Worm (Caenorhabditis elegans) whole organism, L1 larva: ENCODE results near the gene C09H5.7.

ENCODE experiments used
- C04F5.9 ChIP-seq: sonication (generic microtip); optimal IDR thresholded peaks from 2 replicates; lab custom pipeline; 2016; ENCODE audit warnings: missing genetic modification characterization, missing compliant biosample characterization
- ama-1 ChIP-seq: fragments of 150-350 bp; optimal IDR thresholded peaks from 2 replicates; lab custom pipeline; 2014
- blmp-1 ChIP-seq: fragments of 150-350 bp; optimal IDR thresholded peaks from 2 replicates; lab custom pipeline; 2014; ENCODE audit warnings: missing biosample characterization, missing genetic modification characterization
- ceh-8 ChIP-seq: fragments of 200-800 bp; sonication (Bioruptor generic); optimal IDR thresholded peaks from 2 replicates; lab custom pipeline; 2018; ENCODE audit warnings: mild to moderate bottlenecking, missing genetic modification characterization, moderate library complexity, missing compliant biosample characterization
- ceh-82 ChIP-seq, 3 experiments: fragments of 150-350 bp in 1 of 3; sonication (generic microtip) in 2 of 3; optimal IDR thresholded peaks; 2 replicates each; lab custom pipeline; 2014 to 2017; ENCODE audit warnings: missing biosample characterization in 3 of 3, missing genetic modification characterization in 3 of 3
- ceh-90 ChIP-seq: sonication (generic microtip); optimal IDR thresholded peaks from 2 replicates; lab custom pipeline; 2016; ENCODE audit warnings: missing genetic modification characterization, missing compliant biosample characterization
- dpl-1 ChIP-seq, 3 experiments: fragments of 150-350 bp in 2 of 3; sonication (generic microtip) in 1 of 3; optimal IDR thresholded peaks; 2 replicates each; lab custom pipeline; 2014 to 2017; ENCODE audit warnings: missing biosample characterization in 3 of 3, missing genetic modification characterization in 3 of 3, missing genetic modification reagents in 3 of 3
- dsc-1 ChIP-seq: sonication (generic microtip); optimal IDR thresholded peaks from 2 replicates; lab custom pipeline; 2016; ENCODE audit warnings: mild to moderate bottlenecking, missing genetic modification characterization, missing compliant biosample characterization
- efl-3 ChIP-seq: fragments of 200-800 bp; sonication (Bioruptor generic); optimal IDR thresholded peaks from 2 replicates; lab custom pipeline; 2018; ENCODE audit warnings: mild to moderate bottlenecking, missing genetic modification characterization, missing compliant biosample characterization
- elt-3 ChIP-seq, 6 experiments: fragments of 150-350 bp in 1 of 6; sonication (generic microtip); optimal IDR thresholded peaks; 2 replicates each; lab custom pipeline; 2017 to 2018; ENCODE audit warnings: missing biosample characterization in 6 of 6, missing genetic modification characterization in 6 of 6, inconsistent platforms in 1 of 6
- ets-5 ChIP-seq: fragments of 200-800 bp; sonication (Bioruptor generic); IDR thresholded peaks from 2 replicates; pipeline ENCODE4 v1.3.6; 2022; ENCODE audit warnings: missing genetic modification characterization, missing compliant biosample characterization
- grh-1 ChIP-seq: fragments of 200-800 bp; sonication (Bioruptor generic); IDR thresholded peaks from 2 replicates; pipeline ENCODE4 v1.3.6; 2022; ENCODE audit warnings: missing genetic modification reagents, missing genetic modification characterization, missing compliant biosample characterization
- hlh-4 ChIP-seq: sonication (generic microtip); optimal IDR thresholded peaks from 2 replicates; lab custom pipeline; 2016; ENCODE audit warnings: mild to moderate bottlenecking, missing genetic modification characterization, missing compliant biosample characterization
- irx-1 ChIP-seq: sonication (generic microtip); optimal IDR thresholded peaks from 2 replicates; lab custom pipeline; 2016; ENCODE audit warnings: missing genetic modification characterization, missing compliant biosample characterization
- isw-1 ChIP-seq: fragments of 200-800 bp; sonication (Bioruptor generic); IDR thresholded peaks from 2 replicates; pipeline ENCODE4 v1.3.6; 2022; ENCODE audit warnings: missing genetic modification characterization, missing compliant biosample characterization
- lin-35 ChIP-seq, 2 experiments: fragments of 150-350 bp; optimal IDR thresholded peaks; 2 replicates each; lab custom pipeline; 2014; ENCODE audit warnings: missing biosample characterization in 2 of 2, missing genetic modification characterization in 2 of 2, missing genetic modification reagents in 2 of 2
- lin-39 ChIP-seq: fragments of 150-350 bp; optimal IDR thresholded peaks from 2 replicates; lab custom pipeline; 2014; ENCODE audit warnings: missing biosample characterization, missing genetic modification reagents, missing genetic modification characterization
- mep-1 ChIP-seq: fragments of 150-350 bp; optimal IDR thresholded peaks from 2 replicates; lab custom pipeline; 2014; ENCODE audit warnings: missing biosample characterization, missing genetic modification characterization
- nhr-12 ChIP-seq: sonication (generic microtip); optimal IDR thresholded peaks from 2 replicates; lab custom pipeline; 2017; ENCODE audit warnings: missing biosample characterization, missing genetic modification characterization
- nhr-19 ChIP-seq: fragments of 200-800 bp; sonication (Bioruptor generic); conservative IDR thresholded peaks from 2 replicates; pipeline ENCODE4 v1.3.6; 2022; ENCODE audit warnings: missing genetic modification characterization, missing compliant biosample characterization
- nhr-20 ChIP-seq: sonication (generic microtip); optimal IDR thresholded peaks from 2 replicates; lab custom pipeline; 2016; ENCODE audit warnings: mild to moderate bottlenecking, missing genetic modification characterization, missing compliant biosample characterization
- nhr-237 ChIP-seq: fragments of 150-350 bp; optimal IDR thresholded peaks from 2 replicates; lab custom pipeline; 2014; ENCODE audit warnings: missing biosample characterization, missing genetic modification characterization
- nhr-28 ChIP-seq: fragments of 150-350 bp; optimal IDR thresholded peaks from 2 replicates; lab custom pipeline; 2014; ENCODE audit warnings: missing biosample characterization, missing genetic modification characterization
- nhr-47 ChIP-seq: sonication (generic microtip); optimal IDR thresholded peaks from 2 replicates; lab custom pipeline; 2016; ENCODE audit warnings: mild to moderate bottlenecking, missing genetic modification characterization, moderate library complexity, missing compliant biosample characterization
- nhr-71 ChIP-seq: sonication (generic microtip); optimal IDR thresholded peaks from 2 replicates; lab custom pipeline; 2016; ENCODE audit warnings: mild to moderate bottlenecking, missing genetic modification characterization, moderate library complexity, missing compliant biosample characterization
- nhr-76 ChIP-seq: sonication (generic microtip); optimal IDR thresholded peaks from 2 replicates; lab custom pipeline; 2017; ENCODE audit warnings: missing biosample characterization, missing genetic modification characterization
- nhr-85 ChIP-seq: sonication (generic microtip); peaks from one replicate; lab custom pipeline; 2016; ENCODE audit warnings: missing genetic modification characterization, inconsistent platforms, missing compliant biosample characterization
- nhr-90 ChIP-seq: sonication (generic microtip); optimal IDR thresholded peaks from 2 replicates; lab custom pipeline; 2016; ENCODE audit warnings: mild to moderate bottlenecking, missing genetic modification characterization, missing compliant biosample characterization; ENCODE audit not compliant: poor library complexity
- pax-3 ChIP-seq: fragments of 200-800 bp; sonication (Bioruptor generic); optimal IDR thresholded peaks from 2 replicates; lab custom pipeline; 2018; ENCODE audit warnings: mild to moderate bottlenecking, missing genetic modification characterization, moderate library complexity, missing compliant biosample characterization
- pqm-1 ChIP-seq: sonication (generic microtip); optimal IDR thresholded peaks from 3 replicates; lab custom pipeline; 2017; ENCODE audit warnings: missing biosample characterization, missing genetic modification characterization
- rnt-1 ChIP-seq: sonication (generic microtip); optimal IDR thresholded peaks from 2 replicates; lab custom pipeline; 2016; ENCODE audit warnings: mild to moderate bottlenecking, missing genetic modification characterization, moderate library complexity, missing compliant biosample characterization
- snpc-4 ChIP-seq: fragments of 150-350 bp; optimal IDR thresholded peaks from 2 replicates; lab custom pipeline; 2014; ENCODE audit warnings: missing biosample characterization, missing genetic modification characterization
- snu-23 ChIP-seq: sonication (generic microtip); optimal IDR thresholded peaks from 2 replicates; lab custom pipeline; 2016; ENCODE audit warnings: missing genetic modification characterization, missing compliant biosample characterization
- sptf-1 ChIP-seq: fragments of 150-350 bp; optimal IDR thresholded peaks from 2 replicates; lab custom pipeline; 2014; ENCODE audit warnings: missing biosample characterization, missing genetic modification characterization
- tlp-1 ChIP-seq: fragments of 150-350 bp; optimal IDR thresholded peaks from 2 replicates; lab custom pipeline; 2014; ENCODE audit warnings: missing biosample characterization, missing genetic modification characterization
- unc-86 ChIP-seq: sonication (generic microtip); optimal IDR thresholded peaks from 2 replicates; lab custom pipeline; 2016; ENCODE audit warnings: missing genetic modification characterization, missing compliant biosample characterization
- unc-98 ChIP-seq: fragments of 200-800 bp; sonication (Bioruptor generic); IDR thresholded peaks from 2 replicates; pipeline ENCODE4 v1.3.6; 2022; ENCODE audit warnings: missing genetic modification characterization, missing compliant biosample characterization
- vab-15 ChIP-seq: sonication (generic microtip); optimal IDR thresholded peaks from 2 replicates; lab custom pipeline; 2017; ENCODE audit warnings: missing genotype, mild to moderate bottlenecking, missing genetic modification characterization, missing compliant biosample characterization
- zip-4 ChIP-seq: fragments of 200-800 bp; sonication (Bioruptor generic); optimal IDR thresholded peaks from 2 replicates; lab custom pipeline; 2018; ENCODE audit warnings: mild to moderate bottlenecking, missing genetic modification characterization, moderate library complexity, missing compliant biosample characterization

C09H5.7 gene

DNA sequence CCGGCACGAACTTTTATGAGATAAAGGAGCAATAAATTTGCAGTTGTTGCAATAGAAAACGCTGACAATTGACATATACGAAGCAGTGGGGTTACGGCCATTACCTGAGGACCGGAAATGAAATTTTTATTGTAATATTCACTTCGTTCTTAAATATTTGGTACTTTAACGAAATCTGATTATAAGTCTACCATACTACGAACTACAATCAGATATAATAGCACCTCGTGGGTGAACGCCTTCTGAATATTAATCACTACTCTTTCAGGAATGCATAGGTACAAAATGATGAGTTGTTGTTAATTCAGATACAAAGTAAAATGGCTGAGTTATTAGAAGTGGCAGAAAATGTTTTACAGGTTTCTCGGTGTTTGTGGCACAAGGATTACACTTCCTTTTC lies 7.3 kb upstream of the C09H5.7 start, which contains the start of gene str-129:
TSS of gene str-129 (minus strand) at position 101 of the 400 bp plus-strand sequence.
- no peak for TF ChIP-seq tlp-1 (tag; lab: Kevin White, UChicago)
- TF ChIP-seq dsc-1 (tag; lab: Kevin White, UChicago): no peak
- no peak for TF ChIP-seq elt-3 (tag; optimal IDR thresholded peaks at IDR 0.05; lab: Kevin White, UChicago)
- no peak for TF ChIP-seq snpc-4
- no peak for TF ChIP-seq nhr-47 (tag; lab: Kevin White, UChicago)
- no peak for TF ChIP-seq nhr-28 (tag; lab: Kevin White, UChicago)
- no peak for TF ChIP-seq nhr-71 (tag; lab: Kevin White, UChicago)
- no peak for TF ChIP-seq hlh-4
- no peak for TF ChIP-seq ets-5 (GFP tag; lab: Robert Waterston, UW)
- no peak for TF ChIP-seq unc-98 (GFP tag; lab: Robert Waterston, UW)
- no peak for TF ChIP-seq C04F5.9
- TF ChIP-seq ceh-82 (tag; optimal IDR thresholded peaks at IDR 0.05; lab: Kevin White, UChicago): no peak
- no peak for TF ChIP-seq vab-15 (tag; lab: Kevin White, UChicago)
- TF ChIP-seq grh-1 (GFP tag; lab: Robert Waterston, UW): no peak
- no peak for TF ChIP-seq ceh-8 (GFP tag; lab: Kevin White, UChicago)

ce11 chrV:8090595-8090994 lies 5.6 kb upstream of the C09H5.7 start, which contains the start of gene str-130:
Gene str-130 (minus strand): TSS chrV:8090695.
- TF ChIP-seq pqm-1: no peak
- TF ChIP-seq mep-1 (tag; lab: Kevin White, UChicago): no peak
- TF ChIP-seq nhr-76 (tag; lab: Kevin White, UChicago): no peak
- TF ChIP-seq lin-35 (GFP tag; optimal IDR thresholded peaks at IDR 0.05; lab: Kevin White, UChicago): no peak
- no peak for TF ChIP-seq lin-39 (tag; lab: Kevin White, UChicago)

ce11 chrV:8081579-8081978 lies 3.5 kb downstream of the C09H5.7 start, which contains the start of gene str-131:
Gene str-131 (minus strand): TSS chrV:8081679.
- TF ChIP-seq ama-1 (lab: Kevin White, UChicago): no peak
- no peak for TF ChIP-seq elt-3 (tag; optimal IDR thresholded peaks at IDR 0.05; lab: Kevin White, UChicago)
- TF ChIP-seq irx-1 (tag; lab: Kevin White, UChicago): no peak
- TF ChIP-seq isw-1 (GFP tag; lab: Robert Waterston, UW): no peak
- TF ChIP-seq nhr-90 (tag; lab: Kevin White, UChicago): no peak
- TF ChIP-seq ceh-90 (tag; lab: Kevin White, UChicago): no peak
- TF ChIP-seq pax-3 (tag; lab: Kevin White, UChicago): no peak
- no peak for TF ChIP-seq nhr-20 (tag; lab: Kevin White, UChicago)
- TF ChIP-seq unc-86: no peak
- TF ChIP-seq nhr-85: no peak
- TF ChIP-seq rnt-1: no peak
- TF ChIP-seq sptf-1: no peak
- no peak for TF ChIP-seq efl-3 (GFP tag; lab: Kevin White, UChicago)
- TF ChIP-seq ceh-82 (tag; optimal IDR thresholded peaks at IDR 0.05; lab: Kevin White, UChicago): no peak
- TF ChIP-seq zip-4: no peak
- no peak for TF ChIP-seq nhr-12
- TF ChIP-seq nhr-47 (tag; lab: Kevin White, UChicago): no peak
- TF ChIP-seq snpc-4: no peak

ce11 chrV:8079813-8080212 lies 5.2 kb downstream of the C09H5.7 start:
- TF ChIP-seq nhr-71 (tag; lab: Kevin White, UChicago) (peak; percentile 56), nhr-85 (peak; percentile 86), snu-23 (GFP tag; lab: Kevin White, UChicago) (no peak), nhr-237 (tag; lab: Kevin White, UChicago) (no peak), elt-3 (tag; optimal IDR thresholded peaks at IDR 0.05; lab: Kevin White, UChicago) (peak in 5 of 6 experiments; percentile 8 to 54 (median 38)), blmp-1 (tag; lab: Kevin White, UChicago) (peak; percentile 27), nhr-20 (tag; lab: Kevin White, UChicago) (peak; percentile 65), nhr-19 (GFP tag; lab: Robert Waterston, UW) (peak; percentile 25), dpl-1 (GFP tag; optimal IDR thresholded peaks at IDR 0.05; lab: Kevin White, UChicago) (no peak), nhr-90 (tag; lab: Kevin White, UChicago) (peak; percentile 29)
